Worm (Caenorhabditis elegans) whole organism, L1 larva: ENCODE results near the gene tig-3.

ENCODE experiments used
- C04F5.9 ChIP-seq: sonication (generic microtip); optimal IDR thresholded peaks from 2 replicates; lab custom pipeline; 2016; ENCODE audit warnings: missing genetic modification characterization, missing compliant biosample characterization
- C16A3.4 ChIP-seq: fragments of 150-350 bp; optimal IDR thresholded peaks from 2 replicates; lab custom pipeline; 2014; ENCODE audit warnings: missing biosample characterization, missing genetic modification characterization
- C34B4.2 ChIP-seq: sonication (generic microtip); optimal IDR thresholded peaks from 2 replicates; lab custom pipeline; 2017; ENCODE audit warnings: mild to moderate bottlenecking, missing genetic modification characterization, missing compliant biosample characterization
- F16B12.6 ChIP-seq: fragments of 150-350 bp; optimal IDR thresholded peaks from 2 replicates; lab custom pipeline; 2014; ENCODE audit warnings: missing biosample characterization, missing genetic modification characterization
- alr-1 ChIP-seq: fragments of 200-800 bp; sonication (Bioruptor generic); optimal IDR thresholded peaks from 2 replicates; lab custom pipeline; 2018; ENCODE audit warnings: borderline replicate concordance, mild to moderate bottlenecking, missing genetic modification characterization, missing compliant biosample characterization
- aly-2 ChIP-seq: fragments of 150-350 bp; optimal IDR thresholded peaks from 2 replicates; lab custom pipeline; 2014; ENCODE audit warnings: missing biosample characterization, missing genetic modification characterization
- blmp-1 ChIP-seq: fragments of 150-350 bp; optimal IDR thresholded peaks from 2 replicates; lab custom pipeline; 2014; ENCODE audit warnings: missing biosample characterization, missing genetic modification characterization
- ceh-8 ChIP-seq: fragments of 200-800 bp; sonication (Bioruptor generic); optimal IDR thresholded peaks from 2 replicates; lab custom pipeline; 2018; ENCODE audit warnings: mild to moderate bottlenecking, missing genetic modification characterization, moderate library complexity, missing compliant biosample characterization
- ceh-88 ChIP-seq: fragments of 200-800 bp; sonication (Bioruptor generic); IDR thresholded peaks from 2 replicates; pipeline ENCODE4 v1.3.6; 2022; ENCODE audit warnings: missing genetic modification characterization, missing compliant biosample characterization
- ceh-90 ChIP-seq: sonication (generic microtip); optimal IDR thresholded peaks from 2 replicates; lab custom pipeline; 2016; ENCODE audit warnings: missing genetic modification characterization, missing compliant biosample characterization
- efl-1 ChIP-seq, 4 experiments: fragments of 150-350 bp; optimal IDR thresholded peaks in 3 of 4; peaks in 1 of 4; 1 replicate in 1 of 4; 2 replicates in 3 of 4; lab custom pipeline; 2014; ENCODE audit warnings: missing biosample characterization in 2 of 4, missing genetic modification characterization in 2 of 4, missing genetic modification reagents in 2 of 4
- egl-13 ChIP-seq: sonication (generic microtip); optimal IDR thresholded peaks from 2 replicates; lab custom pipeline; 2016; ENCODE audit warnings: missing genotype, missing genetic modification reagents, missing genetic modification characterization, missing compliant biosample characterization
- ets-5 ChIP-seq: fragments of 200-800 bp; sonication (Bioruptor generic); IDR thresholded peaks from 2 replicates; pipeline ENCODE4 v1.3.6; 2022; ENCODE audit warnings: missing genetic modification characterization, missing compliant biosample characterization
- fkh-10 ChIP-seq: sonication (generic microtip); optimal IDR thresholded peaks from 2 replicates; lab custom pipeline; 2017; ENCODE audit warnings: missing biosample characterization, missing genetic modification reagents, missing genetic modification characterization
- fkh-4 ChIP-seq: sonication (generic microtip); optimal IDR thresholded peaks from 2 replicates; lab custom pipeline; 2016; ENCODE audit warnings: missing compliant biosample characterization, missing genetic modification characterization, borderline replicate concordance
- fkh-8 ChIP-seq: sonication (generic microtip); optimal IDR thresholded peaks from 2 replicates; lab custom pipeline; 2016; ENCODE audit warnings: mild to moderate bottlenecking, missing genetic modification characterization, missing compliant biosample characterization
- fos-1 ChIP-seq: fragments of 150-350 bp; optimal IDR thresholded peaks from 2 replicates; lab custom pipeline; 2014; ENCODE audit warnings: missing biosample characterization, missing genetic modification characterization
- grh-1 ChIP-seq: fragments of 200-800 bp; sonication (Bioruptor generic); IDR thresholded peaks from 2 replicates; pipeline ENCODE4 v1.3.6; 2022; ENCODE audit warnings: missing genetic modification reagents, missing genetic modification characterization, missing compliant biosample characterization
- hlh-17 ChIP-seq: fragments of 200-800 bp; sonication (Bioruptor generic); optimal IDR thresholded peaks from 2 replicates; lab custom pipeline; 2018; ENCODE audit warnings: missing genetic modification characterization, mild to moderate bottlenecking, missing compliant biosample characterization, moderate library complexity, borderline replicate concordance
- hlh-4 ChIP-seq: sonication (generic microtip); optimal IDR thresholded peaks from 2 replicates; lab custom pipeline; 2016; ENCODE audit warnings: mild to moderate bottlenecking, missing genetic modification characterization, missing compliant biosample characterization
- irx-1 ChIP-seq: sonication (generic microtip); optimal IDR thresholded peaks from 2 replicates; lab custom pipeline; 2016; ENCODE audit warnings: missing genetic modification characterization, missing compliant biosample characterization
- lin-13 ChIP-seq: fragments of 150-350 bp; optimal IDR thresholded peaks from 2 replicates; lab custom pipeline; 2014; ENCODE audit warnings: missing biosample characterization, missing genetic modification reagents, missing genetic modification characterization
- lin-15B ChIP-seq: fragments of 150-350 bp; sonication (generic microtip); optimal IDR thresholded peaks from 3 replicates; lab custom pipeline; 2014; ENCODE audit warnings: missing biosample characterization, missing genetic modification characterization
- lir-3 ChIP-seq: sonication (generic microtip); optimal IDR thresholded peaks from 2 replicates; lab custom pipeline; 2016; ENCODE audit warnings: mild to moderate bottlenecking, missing genetic modification characterization, moderate library complexity, missing compliant biosample characterization; ENCODE audit not compliant: poor library complexity
- mef-2 ChIP-seq: fragments of 150-350 bp; optimal IDR thresholded peaks from 2 replicates; lab custom pipeline; 2014; ENCODE audit warnings: missing biosample characterization, missing genetic modification characterization
- mep-1 ChIP-seq: fragments of 150-350 bp; optimal IDR thresholded peaks from 2 replicates; lab custom pipeline; 2014; ENCODE audit warnings: missing biosample characterization, missing genetic modification characterization
- nhr-12 ChIP-seq: sonication (generic microtip); optimal IDR thresholded peaks from 2 replicates; lab custom pipeline; 2017; ENCODE audit warnings: missing biosample characterization, missing genetic modification characterization
- nhr-19 ChIP-seq: fragments of 200-800 bp; sonication (Bioruptor generic); conservative IDR thresholded peaks from 2 replicates; pipeline ENCODE4 v1.3.6; 2022; ENCODE audit warnings: missing genetic modification characterization, missing compliant biosample characterization
- nhr-20 ChIP-seq: sonication (generic microtip); optimal IDR thresholded peaks from 2 replicates; lab custom pipeline; 2016; ENCODE audit warnings: mild to moderate bottlenecking, missing genetic modification characterization, missing compliant biosample characterization
- nhr-85 ChIP-seq: sonication (generic microtip); peaks from one replicate; lab custom pipeline; 2016; ENCODE audit warnings: missing genetic modification characterization, inconsistent platforms, missing compliant biosample characterization
- nhr-90 ChIP-seq: sonication (generic microtip); optimal IDR thresholded peaks from 2 replicates; lab custom pipeline; 2016; ENCODE audit warnings: mild to moderate bottlenecking, missing genetic modification characterization, missing compliant biosample characterization; ENCODE audit not compliant: poor library complexity
- pag-3 ChIP-seq: sonication (generic microtip); optimal IDR thresholded peaks from 2 replicates; lab custom pipeline; 2017; ENCODE audit warnings: missing genetic modification characterization, mild to moderate bottlenecking, missing compliant biosample characterization, antibody characterized with exemption, borderline replicate concordance; ENCODE audit not compliant: insufficient read depth
- pax-3 ChIP-seq: fragments of 200-800 bp; sonication (Bioruptor generic); optimal IDR thresholded peaks from 2 replicates; lab custom pipeline; 2018; ENCODE audit warnings: mild to moderate bottlenecking, missing genetic modification characterization, moderate library complexity, missing compliant biosample characterization
- skn-1 ChIP-seq: fragments of 150-350 bp; optimal IDR thresholded peaks from 2 replicates; lab custom pipeline; 2014; ENCODE audit warnings: missing biosample characterization, missing genetic modification characterization
- snu-23 ChIP-seq: sonication (generic microtip); optimal IDR thresholded peaks from 2 replicates; lab custom pipeline; 2016; ENCODE audit warnings: missing genetic modification characterization, missing compliant biosample characterization
- tbx-2 ChIP-seq: sonication (generic microtip); optimal IDR thresholded peaks from 2 replicates; lab custom pipeline; 2016; ENCODE audit warnings: missing genetic modification characterization, missing compliant biosample characterization
- unc-86 ChIP-seq: sonication (generic microtip); optimal IDR thresholded peaks from 2 replicates; lab custom pipeline; 2016; ENCODE audit warnings: missing genetic modification characterization, missing compliant biosample characterization
- vab-15 ChIP-seq: sonication (generic microtip); optimal IDR thresholded peaks from 2 replicates; lab custom pipeline; 2017; ENCODE audit warnings: missing genotype, mild to moderate bottlenecking, missing genetic modification characterization, missing compliant biosample characterization
- zip-4 ChIP-seq: fragments of 200-800 bp; sonication (Bioruptor generic); optimal IDR thresholded peaks from 2 replicates; lab custom pipeline; 2018; ENCODE audit warnings: mild to moderate bottlenecking, missing genetic modification characterization, moderate library complexity, missing compliant biosample characterization
- ztf-4 ChIP-seq: fragments of 150-350 bp; optimal IDR thresholded peaks from 2 replicates; lab custom pipeline; 2014; ENCODE audit warnings: missing biosample characterization, missing genetic modification characterization

The tig-3 gene

DNA sequence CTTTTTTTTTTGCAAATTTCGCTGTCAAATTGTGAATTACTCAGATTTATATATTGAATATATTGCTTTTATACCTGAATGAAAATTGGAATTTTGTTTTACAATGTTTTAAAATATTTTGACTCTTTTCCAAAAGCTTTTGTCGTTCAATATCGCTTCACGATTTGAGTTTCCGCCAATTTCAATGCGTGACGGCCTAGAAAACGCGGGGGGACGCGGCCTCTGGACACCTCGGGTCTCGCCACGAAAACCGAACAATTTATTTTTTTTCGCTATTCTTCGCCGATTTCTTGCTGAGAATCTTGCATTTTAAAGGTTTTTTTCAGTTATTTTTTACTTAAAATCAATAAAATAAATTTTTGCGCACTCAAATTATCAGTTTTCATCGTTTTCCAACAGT lies 18.9 kb downstream of the tig-3 start, which contains the start of gene Y46E12BL.2 (continued):
- peak; percentile 17 for TF ChIP-seq ztf-4
- peak; percentile 71 for TF ChIP-seq nhr-20 (tag; lab: Kevin White, UChicago)
- no peak for TF ChIP-seq hlh-4
- TF ChIP-seq blmp-1 (tag; lab: Kevin White, UChicago): no peak
- peak; percentile 28; the same call in 1 of the 2 replicates for TF ChIP-seq ceh-88 (GFP tag; lab: Robert Waterston, UW)
- TF ChIP-seq C04F5.9 (tag; lab: Kevin White, UChicago): peak; percentile 38
- TF ChIP-seq skn-1 (tag; lab: Kevin White, UChicago): peak; percentile 85
- TF ChIP-seq snu-23 (GFP tag; lab: Kevin White, UChicago): peak; percentile 83
- TF ChIP-seq tbx-2 (tag; lab: Kevin White, UChicago): peak; percentile 86
- TF ChIP-seq nhr-90 (tag; lab: Kevin White, UChicago): peak; percentile 83
- TF ChIP-seq mef-2: no peak
- TF ChIP-seq ets-5 (GFP tag; lab: Robert Waterston, UW): no peak
- TF ChIP-seq alr-1 (tag; lab: Kevin White, UChicago): no peak
- TF ChIP-seq C16A3.4: peak; percentile 78
- peak; percentile 51 for TF ChIP-seq F16B12.6 (tag; lab: Kevin White, UChicago)
- TF ChIP-seq fkh-10: peak; percentile 22
- peak; percentile 84 for TF ChIP-seq fkh-8
- TF ChIP-seq nhr-12: no peak
- peak; percentile 70 for TF ChIP-seq egl-13
- TF ChIP-seq hlh-17 (GFP tag; lab: Kevin White, UChicago): no peak
- TF ChIP-seq lin-13: peak; percentile 81
- peak; percentile 74 for TF ChIP-seq lin-15B (tag; lab: Kevin White, UChicago)
- TF ChIP-seq ceh-90 (tag; lab: Kevin White, UChicago): peak; percentile 84
- TF ChIP-seq pag-3 (tag; lab: Kevin White, UChicago): no peak
- TF ChIP-seq unc-86 (tag; lab: Kevin White, UChicago): peak; percentile 74
- TF ChIP-seq fos-1: no peak
- no peak for TF ChIP-seq C34B4.2 (tag; lab: Kevin White, UChicago)
- peak; percentile 73 for TF ChIP-seq irx-1
- peak; percentile 66 for TF ChIP-seq pax-3 (tag; lab: Kevin White, UChicago)
- no peak for TF ChIP-seq zip-4 (GFP tag; lab: Kevin White, UChicago)
- TF ChIP-seq nhr-19 (GFP tag; lab: Robert Waterston, UW): peak; percentile 68
- TF ChIP-seq lir-3 (tag; lab: Kevin White, UChicago): no peak
- peak; percentile 80 for TF ChIP-seq mep-1 (tag; lab: Kevin White, UChicago)
- peak; percentile 59 for TF ChIP-seq fkh-4

DNA sequence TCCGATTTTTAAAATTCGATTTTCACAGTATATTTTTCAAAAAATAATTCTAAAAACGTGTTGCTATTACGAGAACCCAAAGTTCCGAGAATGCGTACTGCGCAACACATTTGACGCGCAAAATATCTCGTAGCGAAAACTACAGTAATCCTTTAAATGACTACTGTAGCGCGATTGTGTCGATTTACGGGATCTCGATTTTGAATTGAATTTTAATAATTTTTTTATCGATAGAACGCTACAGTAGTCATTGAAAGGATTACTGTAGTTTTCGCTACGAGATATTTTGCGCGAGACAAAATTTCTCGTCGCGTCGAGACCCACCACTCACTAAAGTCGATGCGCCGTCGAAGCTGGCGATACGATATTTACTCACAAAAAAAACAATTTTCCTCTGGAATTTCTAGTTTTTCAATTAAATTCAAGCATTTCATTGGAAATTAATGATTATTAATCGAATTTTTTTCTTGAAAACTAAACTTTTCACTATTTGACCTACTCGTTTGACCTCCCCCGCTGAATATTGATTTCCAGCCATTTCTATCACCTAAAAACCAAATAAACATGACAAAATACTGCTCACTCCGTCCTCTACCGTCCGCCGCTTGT lies 21.7 kb downstream of the tig-3 start, which contains the start of gene spsb-2:
TSS of gene spsb-2 (plus strand) at position 559 of the 609 bp plus-strand sequence.
- no peak for TF ChIP-seq grh-1 (GFP tag; lab: Robert Waterston, UW)
- 0 out of 2 replicates have a peak, but pooled peaks have one; percentile 7 for TF ChIP-seq ceh-88 (GFP tag; lab: Robert Waterston, UW)
- no peak for TF ChIP-seq nhr-19 (GFP tag; lab: Robert Waterston, UW)
- no peak for TF ChIP-seq ceh-8 (GFP tag; lab: Kevin White, UChicago)
- peak; percentile 57 for TF ChIP-seq nhr-85
- TF ChIP-seq fos-1: no peak
- TF ChIP-seq fkh-4: no peak
- TF ChIP-seq vab-15: no peak
- no peak for TF ChIP-seq aly-2 (tag; lab: Kevin White, UChicago)
- no peak for TF ChIP-seq efl-1 (optimal IDR thresholded peaks at IDR 0.05; lab: Kevin White, UChicago)
- peak in 1 of 2 experiments; percentile 17 for TF ChIP-seq efl-1 (GFP tag; optimal IDR thresholded peaks at IDR 0.05 in 1 of 2; lab: Kevin White, UChicago)
